Worm (Caenorhabditis elegans): ENCODE results near the gene mel-46.
"Not testable (repeated sequence)": the region's sequence is repeated elsewhere in the genome, so short reads cannot be mapped to it uniquely, and the experiment has no call there.

mel-46 gene

ce11 chrIV:16863431-16863895 is at the start of gene mel-46, which contains the start of gene lsy-13:
Gene mel-46 (minus strand): TSS chrIV:16863481.
Gene lsy-13 (plus strand): TSS chrIV:16863870.
- TF ChIP-seq elt-3 (tag; optimal IDR thresholded peaks at IDR 0.05) (no peak), pha-4 (tag; optimal IDR thresholded peaks at IDR 0.05) (no peak), cnd-1 (tag; optimal IDR thresholded peaks at IDR 0.05) (no peak), snpc-4 (tag; optimal IDR thresholded peaks at IDR 0.05) (no peak), ztf-11 (tag; optimal IDR thresholded peaks at IDR 0.05) (no peak), unc-62 (GFP tag; optimal IDR thresholded peaks at IDR 0.05) (no peak), sem-2 (GFP tag; optimal IDR thresholded peaks at IDR 0.05) (peak; percentile 24), blmp-1 (tag; optimal IDR thresholded peaks at IDR 0.05) (no peak), M03D4.4 (tag; optimal IDR thresholded peaks at IDR 0.05) (peak; percentile 78), zip-8 (tag; optimal IDR thresholded peaks at IDR 0.05) (no peak), mep-1 (tag; optimal IDR thresholded peaks at IDR 0.05) (peak; percentile 86), nhr-76 (tag; optimal IDR thresholded peaks at IDR 0.05) (no peak), lin-32 (GFP tag; optimal IDR thresholded peaks at IDR 0.05) (no peak), mls-2 (tag; optimal IDR thresholded peaks at IDR 0.05) (peak; percentile 76), lsy-2 (tag; optimal IDR thresholded peaks at IDR 0.05) (peak; percentile 66), tbx-8 (GFP tag; optimal IDR thresholded peaks at IDR 0.05) (no peak), drap-1 (GFP tag; optimal IDR thresholded peaks at IDR 0.05) (peak; percentile 7), nhr-2 (tag; optimal IDR thresholded peaks at IDR 0.05) (no peak), mab-5 (tag; optimal IDR thresholded peaks at IDR 0.05) (peak; percentile 54), ceh-43 (GFP tag; optimal IDR thresholded peaks at IDR 0.05) (peak; percentile 76), nhr-28 (tag; optimal IDR thresholded peaks at IDR 0.05) (no peak), ceh-83 (GFP tag; optimal IDR thresholded peaks at IDR 0.05) (no peak), nhr-12 (tag; optimal IDR thresholded peaks at IDR 0.05) (no peak), sptf-1 (tag; optimal IDR thresholded peaks at IDR 0.05) (peak; percentile 80), ham-2 (GFP tag; optimal IDR thresholded peaks at IDR 0.05) (no peak), lin-13 (tag; optimal IDR thresholded peaks at IDR 0.05) (peak; percentile 10), flh-1 (GFP tag; optimal IDR thresholded peaks at IDR 0.05) (no peak), hlh-1 (tag; optimal IDR thresholded peaks at IDR 0.05) (no peak), unc-39 (tag; optimal IDR thresholded peaks at IDR 0.05) (no peak), elt-1 (tag; optimal IDR thresholded peaks at IDR 0.05; ENCODE audit: borderline replicate concordance, insufficient read depth) (no peak), nhr-237 (tag; optimal IDR thresholded peaks at IDR 0.05) (no peak), ceh-39 (tag; optimal IDR thresholded peaks at IDR 0.05) (no peak), ces-1 (GFP tag; optimal IDR thresholded peaks at IDR 0.05) (peak; percentile 63), unc-120 (tag; optimal IDR thresholded peaks at IDR 0.05; ENCODE audit: poor library complexity, severe bottlenecking) (peak; percentile 40), bed-3 (GFP tag; optimal IDR thresholded peaks at IDR 0.05) (peak; percentile 41)

- TF ChIP-seq sptf-1 (tag; optimal IDR thresholded peaks at IDR 0.05) (no peak), unc-39 (tag; optimal IDR thresholded peaks at IDR 0.05) (no peak), hlh-1 (tag; optimal IDR thresholded peaks at IDR 0.05) (no peak), nhr-2 (tag; optimal IDR thresholded peaks at IDR 0.05) (no peak), ceh-43 (GFP tag; optimal IDR thresholded peaks at IDR 0.05) (no peak), sem-2 (GFP tag; optimal IDR thresholded peaks at IDR 0.05) (no peak), unc-62 (GFP tag; optimal IDR thresholded peaks at IDR 0.05) (no peak), bed-3 (GFP tag; optimal IDR thresholded peaks at IDR 0.05) (no peak), ceh-39 (tag; optimal IDR thresholded peaks at IDR 0.05) (no peak), mls-2 (tag; optimal IDR thresholded peaks at IDR 0.05) (no peak)
These were observed 34.9 kb upstream of the mel-46 start for ce11 chrIV:16898205-16898604.

- TF ChIP-seq ceh-83 (GFP tag; optimal IDR thresholded peaks at IDR 0.05); tbx-8 (GFP tag; optimal IDR thresholded peaks at IDR 0.05); elt-3 (tag; optimal IDR thresholded peaks at IDR 0.05): not testable (repeated sequence)
These were observed 32.0 kb upstream of the mel-46 start, which contains the start of gene T06A10.2 for ce11 chrIV:16895288-16895687. Gene T06A10.2 (plus strand): TSS chrIV:16895588.

- TF ChIP-seq elt-1 (tag; optimal IDR thresholded peaks at IDR 0.05; ENCODE audit: borderline replicate concordance, insufficient read depth) (no peak), sptf-1 (tag; optimal IDR thresholded peaks at IDR 0.05) (no peak), flh-1 (GFP tag; optimal IDR thresholded peaks at IDR 0.05) (no peak), ceh-43 (GFP tag; optimal IDR thresholded peaks at IDR 0.05) (no peak), lin-13 (tag; optimal IDR thresholded peaks at IDR 0.05) (no peak), nhr-237 (tag; optimal IDR thresholded peaks at IDR 0.05) (no peak), unc-62 (GFP tag; optimal IDR thresholded peaks at IDR 0.05) (no peak), snpc-4 (tag; optimal IDR thresholded peaks at IDR 0.05) (no peak), cnd-1 (tag; optimal IDR thresholded peaks at IDR 0.05) (no peak), lsy-2 (tag; optimal IDR thresholded peaks at IDR 0.05) (no peak), nhr-28 (tag; optimal IDR thresholded peaks at IDR 0.05) (no peak), unc-39 (tag; optimal IDR thresholded peaks at IDR 0.05) (no peak)
These were observed 25.3 kb upstream of the mel-46 start for ce11 chrIV:16888580-16888979.
